Fruit fly (Drosophila melanogaster) whole organism, embryonic: ENCODE data around the gene GramD1B.

Experiments used
- Adf1 ChIP-seq: fragments of 200-800 bp; sonication (Bioruptor generic); IDR thresholded peaks from 2 replicates; pipeline ENCODE4 v1.3.6; 2022; ENCODE audit warnings: missing biosample characterization, missing genetic modification characterization
- BtbVII ChIP-seq: fragments of 200-800 bp; sonication (Bioruptor generic); optimal IDR thresholded peaks from 3 replicates; lab custom pipeline; 2017; ENCODE audit warnings: missing biosample characterization, mild to moderate bottlenecking, missing genetic modification characterization
- CG10267 ChIP-seq: fragments of 200-800 bp; sonication (Bioruptor generic); optimal IDR thresholded peaks from 2 replicates; lab custom pipeline; 2018; ENCODE audit warnings: missing biosample characterization, mild to moderate bottlenecking, missing genetic modification characterization, moderate library complexity
- CG10366 ChIP-seq: fragments of 200-800 bp; sonication (Bioruptor generic); IDR thresholded peaks from 2 replicates; pipeline ENCODE4 v1.3.6; 2022; ENCODE audit warnings: missing biosample characterization, missing genetic modification characterization
- CG10543 ChIP-seq: fragments of 200-800 bp; sonication (Bioruptor generic); optimal IDR thresholded peaks from 3 replicates; lab custom pipeline; 2017; ENCODE audit warnings: missing biosample characterization, mild to moderate bottlenecking, missing genetic modification characterization, moderate library complexity
- CG11085 ChIP-seq: fragments of 200-800 bp; sonication (Bioruptor generic); IDR thresholded peaks from 2 replicates; pipeline ENCODE4 v1.3.6; 2022; ENCODE audit warnings: missing biosample characterization, missing genetic modification characterization
- CG11504 ChIP-seq: fragments of 200-800 bp; sonication (Bioruptor generic); optimal IDR thresholded peaks from 3 replicates; lab custom pipeline; 2019; ENCODE audit warnings: missing biosample characterization, mild to moderate bottlenecking, missing genetic modification characterization, moderate library complexity
- CG12659 ChIP-seq: fragments of 200-800 bp; sonication (Bioruptor generic); optimal IDR thresholded peaks from 3 replicates; lab custom pipeline; 2017; ENCODE audit warnings: mild to moderate bottlenecking, missing biosample characterization, missing genetic modification reagents, missing genetic modification characterization
- CG13287 ChIP-seq: fragments of 200-800 bp; sonication (Bioruptor generic); IDR thresholded peaks from 2 replicates; pipeline ENCODE4 v1.3.6; 2022; ENCODE audit warnings: missing biosample characterization, missing genetic modification characterization; ENCODE audit not compliant: partially characterized antibody
- CG14667 ChIP-seq: fragments of 200-800 bp; sonication (Bioruptor generic); IDR thresholded peaks from 2 replicates; pipeline ENCODE4 v1.3.6; 2022; ENCODE audit warnings: missing biosample characterization, missing genetic modification characterization
- CG15601 ChIP-seq: fragments of 200-800 bp; sonication (Bioruptor generic); optimal IDR thresholded peaks from 3 replicates; lab custom pipeline; 2019; ENCODE audit warnings: missing biosample characterization, mild to moderate bottlenecking, missing genetic modification characterization, moderate library complexity
- CG17385 ChIP-seq: fragments of 200-800 bp; sonication (Bioruptor generic); optimal IDR thresholded peaks from 3 replicates; lab custom pipeline; 2018; ENCODE audit warnings: missing biosample characterization, mild to moderate bottlenecking, missing genetic modification characterization
- CG17829 ChIP-seq: fragments of 200-800 bp; optimal IDR thresholded peaks from 2 replicates; lab custom pipeline; 2019; ENCODE audit warnings: missing biosample characterization, mild to moderate bottlenecking, missing genetic modification characterization, moderate library complexity
- CG1792 ChIP-seq: fragments of 200-800 bp; sonication (Bioruptor generic); optimal IDR thresholded peaks from 2 replicates; lab custom pipeline; 2016; ENCODE audit warnings: missing biosample characterization, missing genetic modification characterization
- CG2678 ChIP-seq: fragments of 200-800 bp; sonication (Bioruptor generic); optimal IDR thresholded peaks from 3 replicates; lab custom pipeline; 2019; ENCODE audit warnings: missing biosample characterization, mild to moderate bottlenecking, missing genetic modification characterization, moderate library complexity
- CG30403 ChIP-seq: fragments of 200-800 bp; sonication (Bioruptor generic); optimal IDR thresholded peaks from 3 replicates; lab custom pipeline; 2016; ENCODE audit warnings: missing biosample characterization, missing genetic modification characterization
- CG30431 ChIP-seq: fragments of 200-800 bp; sonication (Bioruptor generic); optimal IDR thresholded peaks from 2 replicates; lab custom pipeline; 2017; ENCODE audit warnings: missing biosample characterization, missing genetic modification characterization
- CG34224 ChIP-seq: fragments of 200-800 bp; sonication (Bioruptor generic); IDR thresholded peaks from 3 replicates; pipeline ENCODE4 v1.3.6; 2022; ENCODE audit warnings: missing biosample characterization, missing genetic modification characterization; ENCODE audit not compliant: partially characterized antibody
- CG34376 ChIP-seq: fragments of 200-800 bp; sonication (Bioruptor generic); optimal IDR thresholded peaks from 2 replicates; lab custom pipeline; 2018; ENCODE audit warnings: missing biosample characterization, mild to moderate bottlenecking, missing genetic modification characterization
- CG3995 ChIP-seq: fragments of 200-800 bp; sonication (Bioruptor generic); optimal IDR thresholded peaks from 3 replicates; lab custom pipeline; 2016; ENCODE audit warnings: missing biosample characterization, missing genetic modification characterization
- CG4328 ChIP-seq: fragments of 200-800 bp; sonication (Bioruptor generic); optimal IDR thresholded peaks from 3 replicates; lab custom pipeline; 2017; ENCODE audit warnings: missing biosample characterization, missing genetic modification reagents, missing genetic modification characterization
- CG5953 ChIP-seq: fragments of 200-800 bp; sonication (Bioruptor generic); IDR thresholded peaks from 2 replicates; pipeline ENCODE4 v1.3.6; 2022; ENCODE audit warnings: missing biosample characterization, missing genetic modification characterization
- CG6272 ChIP-seq: fragments of 200-800 bp; sonication (Bioruptor generic); IDR thresholded peaks from 2 replicates; pipeline ENCODE4 v1.3.6; 2022; ENCODE audit warnings: missing biosample characterization, missing genetic modification characterization
- CG7928 ChIP-seq: fragments of 200-800 bp; sonication (Bioruptor generic); optimal IDR thresholded peaks from 2 replicates; lab custom pipeline; 2017; ENCODE audit warnings: missing biosample characterization, mild to moderate bottlenecking, missing genetic modification characterization
- CG8924 ChIP-seq: fragments of 200-800 bp; optimal IDR thresholded peaks from 3 replicates; lab custom pipeline; 2019; ENCODE audit warnings: missing biosample characterization, mild to moderate bottlenecking, missing genetic modification characterization, moderate library complexity
- CG9876 ChIP-seq: fragments of 200-800 bp; sonication (Bioruptor generic); optimal IDR thresholded peaks from 2 replicates; lab custom pipeline; 2016; ENCODE audit warnings: missing biosample characterization, missing genetic modification characterization
- Camta ChIP-seq: fragments of 200-800 bp; sonication (Bioruptor generic); optimal IDR thresholded peaks from 2 replicates; lab custom pipeline; 2016; ENCODE audit warnings: missing biosample characterization, missing genetic modification characterization
- Gug ChIP-seq: fragments of 200-800 bp; sonication (Bioruptor generic); IDR thresholded peaks from 4 replicates; pipeline ENCODE4 v1.3.6; 2022; ENCODE audit warnings: missing biosample characterization, missing genetic modification characterization
- HHEX ChIP-seq: fragments of 200-800 bp; sonication (Bioruptor generic); optimal IDR thresholded peaks from 3 replicates; lab custom pipeline; 2017; ENCODE audit warnings: missing biosample characterization, mild to moderate bottlenecking, missing genetic modification characterization, missing genetic modification reagents
- HLHmδ ChIP-seq: fragments of 200-800 bp; sonication (Bioruptor generic); optimal IDR thresholded peaks from 2 replicates; lab custom pipeline; 2018; ENCODE audit warnings: missing biosample characterization, mild to moderate bottlenecking, missing genetic modification characterization, moderate library complexity
- Hsf ChIP-seq: fragments of 200-800 bp; sonication (Bioruptor generic); optimal IDR thresholded peaks from 3 replicates; lab custom pipeline; 2016; ENCODE audit warnings: missing biosample characterization, missing genetic modification characterization
- MESR4 ChIP-seq: fragments of 200-800 bp; sonication (Bioruptor generic); optimal IDR thresholded peaks from 2 replicates; lab custom pipeline; 2018; ENCODE audit warnings: missing biosample characterization, mild to moderate bottlenecking, missing genetic modification characterization, moderate library complexity
- Meics ChIP-seq: fragments of 200-800 bp; sonication (Bioruptor generic); optimal IDR thresholded peaks from 2 replicates; lab custom pipeline; 2017; ENCODE audit warnings: missing biosample characterization, mild to moderate bottlenecking, missing genetic modification characterization
- Xbp1 ChIP-seq: fragments of 200-800 bp; sonication (Bioruptor generic); optimal IDR thresholded peaks from 3 replicates; lab custom pipeline; 2016; ENCODE audit warnings: missing biosample characterization, mild to moderate bottlenecking, missing genetic modification characterization
- br ChIP-seq: fragments of >200 bp; optimal IDR thresholded peaks from 2 replicates; lab custom pipeline; 2017
- caup ChIP-seq: fragments of 200-800 bp; sonication (Bioruptor generic); optimal IDR thresholded peaks from 3 replicates; lab custom pipeline; 2017; ENCODE audit warnings: missing biosample characterization, mild to moderate bottlenecking, missing genetic modification characterization, moderate library complexity; ENCODE audit not compliant: severe bottlenecking
- crol ChIP-seq: fragments of 200-800 bp; sonication (Bioruptor generic); IDR thresholded peaks from 2 replicates; pipeline ENCODE4 v1.3.6; 2022; ENCODE audit warnings: missing biosample characterization, missing genetic modification characterization
- cwo ChIP-seq: fragments of 200-800 bp; sonication (Bioruptor generic); optimal IDR thresholded peaks from 3 replicates; lab custom pipeline; 2017; ENCODE audit warnings: missing biosample characterization, missing genetic modification characterization, mild to moderate bottlenecking, moderate library complexity, missing genetic modification reagents
- da ChIP-seq: fragments of 200-800 bp; sonication (Bioruptor generic); optimal IDR thresholded peaks from 2 replicates; lab custom pipeline; 2016; ENCODE audit warnings: missing biosample characterization, missing genetic modification characterization
- eyg ChIP-seq: fragments of 200-800 bp; sonication (Bioruptor generic); optimal IDR thresholded peaks from 3 replicates; lab custom pipeline; 2016; ENCODE audit warnings: missing biosample characterization, missing genetic modification characterization
- hb ChIP-seq: fragments of 200-800 bp; sonication (Bioruptor generic); IDR thresholded peaks from 3 replicates; pipeline ENCODE4 v1.3.6; 2022; ENCODE audit warnings: missing biosample characterization, missing genetic modification characterization; ENCODE audit not compliant: partially characterized antibody
- her ChIP-seq: fragments of 200-800 bp; sonication (Bioruptor generic); optimal IDR thresholded peaks from 2 replicates; lab custom pipeline; 2016; ENCODE audit warnings: missing biosample characterization, missing genetic modification characterization
- hkb ChIP-seq, 2 experiments: fragments of 200-800 bp in 1 of 2; fragments of >200 bp in 1 of 2; sonication (Bioruptor generic) in 1 of 2; IDR thresholded peaks in 1 of 2; optimal IDR thresholded peaks in 1 of 2; 2 replicates each; pipeline versions ENCODE4 v1.3.6 to Lab custom; 2017 to 2022; ENCODE audit warnings: missing biosample characterization in 1 of 2, missing genetic modification characterization in 1 of 2
- jigr1 ChIP-seq: fragments of 200-800 bp; sonication (Bioruptor generic); IDR thresholded peaks from 3 replicates; pipeline ENCODE4 v1.3.6; 2022; ENCODE audit warnings: missing biosample characterization, missing genetic modification characterization
- jing ChIP-seq: fragments of 200-800 bp; sonication (Bioruptor generic); optimal IDR thresholded peaks from 2 replicates; lab custom pipeline; 2018; ENCODE audit warnings: missing biosample characterization, mild to moderate bottlenecking, missing genetic modification characterization
- lab ChIP-seq: fragments of 200-800 bp; sonication (Bioruptor generic); optimal IDR thresholded peaks from 3 replicates; lab custom pipeline; 2017; ENCODE audit warnings: missing biosample characterization, missing genetic modification characterization, mild to moderate bottlenecking, moderate library complexity, missing genetic modification reagents
- p53 ChIP-seq: fragments of 200-800 bp; sonication (Bioruptor generic); optimal IDR thresholded peaks from 2 replicates; lab custom pipeline; 2016; ENCODE audit warnings: missing biosample characterization, missing genetic modification characterization
- row ChIP-seq: fragments of 200-800 bp; sonication (Bioruptor generic); IDR thresholded peaks from 3 replicates; pipeline ENCODE4 v1.3.6; 2022; ENCODE audit warnings: missing biosample characterization, missing genetic modification characterization
- seq ChIP-seq: fragments of 200-800 bp; sonication (Bioruptor generic); IDR thresholded peaks from 2 replicates; pipeline ENCODE4 v1.3.6; 2022; ENCODE audit warnings: missing biosample characterization, missing genetic modification characterization
- sqz ChIP-seq: fragments of 200-800 bp; sonication (Bioruptor generic); optimal IDR thresholded peaks from 3 replicates; lab custom pipeline; 2018; ENCODE audit warnings: missing biosample characterization, mild to moderate bottlenecking, missing genetic modification characterization

GramD1B gene

dm6 chr2L:3369083-3369653 is 4.0 kb downstream of the GramD1B start (continued):
- TF ChIP-seq caup (GFP tag; lab: Kevin White, UChicago) (no peak), CG3995 (GFP tag; lab: Kevin White, UChicago) (no peak), CG11085 (no peak), seq (GFP tag; lab: Robert Waterston, UW) (no peak), row (GFP tag; lab: Robert Waterston, UW) (no peak), jigr1 (no peak), CG8924 (tag; lab: Kevin White, UChicago) (no peak), CG30403 (no peak), CG15601 (tag; lab: Kevin White, UChicago) (no peak), hkb (optimal IDR thresholded peaks at IDR 0.05; lab: Kevin White, UChicago) (no peak), hkb (GFP tag; IDR thresholded peaks at IDR 0.05; lab: Robert Waterston, UW) (0 out of 2 replicates have a peak, but pooled peaks have one; percentile 20), CG30431 (GFP tag; lab: Kevin White, UChicago) (no peak), CG10366 (GFP tag; lab: Robert Waterston, UW) (no peak), eyg (GFP tag; lab: Kevin White, UChicago) (no peak), BtbVII (GFP tag; lab: Kevin White, UChicago) (peak; percentile 49), hb (GFP tag; lab: Robert Waterston, UW) (no peak), br (lab: Kevin White, UChicago) (no peak), MESR4 (GFP tag; lab: Kevin White, UChicago) (no peak), CG34224 (no peak), Xbp1 (GFP tag; lab: Kevin White, UChicago) (no peak), CG13287 (GFP tag; lab: Robert Waterston, UW) (no peak), HHEX (GFP tag; lab: Kevin White, UChicago) (peak; percentile 3), CG5953 (GFP tag; lab: Robert Waterston, UW) (no peak), CG14667 (GFP tag; lab: Robert Waterston, UW) (no peak), Meics (GFP tag; lab: Kevin White, UChicago) (no peak), CG11504 (no peak), sqz (GFP tag; lab: Kevin White, UChicago) (no peak), jing (GFP tag; lab: Kevin White, UChicago) (no peak), Adf1 (GFP tag; lab: Robert Waterston, UW) (0 out of 2 replicates have a peak, but pooled peaks have one; percentile 25), lab (GFP tag; lab: Kevin White, UChicago) (peak; percentile 34), Camta (GFP tag; lab: Kevin White, UChicago) (no peak), her (GFP tag; lab: Kevin White, UChicago) (no peak), cwo (GFP tag; lab: Kevin White, UChicago) (peak; percentile 72), CG7928 (no peak), CG4328 (GFP tag; lab: Kevin White, UChicago) (no peak), CG1792 (GFP tag; lab: Kevin White, UChicago) (no peak), CG6272 (no peak), CG12659 (GFP tag; lab: Kevin White, UChicago) (no peak), Hsf (no peak), CG17829 (tag; lab: Kevin White, UChicago) (no peak), CG10267 (tag; lab: Kevin White, UChicago) (no peak), CG34376 (peak; percentile 81), da (GFP tag; lab: Kevin White, UChicago) (no peak), p53 (no peak), crol (GFP tag; lab: Robert Waterston, UW) (peak; percentile 80), CG9876 (GFP tag; lab: Kevin White, UChicago) (no peak), HLHmδ (GFP tag; lab: Kevin White, UChicago) (no peak), CG17385 (GFP tag; lab: Kevin White, UChicago) (no peak), Gug (GFP tag; lab: Robert Waterston, UW) (no peak), CG2678 (peak; percentile 5), CG10543 (GFP tag; lab: Kevin White, UChicago) (peak; percentile 68)
